Fruit fly (Drosophila melanogaster) whole organism, embryonic: ENCODE measurements around the gene CG13313.

Experiments used
- Atf6 ChIP-seq: fragments of 200-800 bp; sonication (Bioruptor generic); IDR thresholded peaks from 2 replicates; pipeline ENCODE4 v1.3.6; 2022; ENCODE audit warnings: missing biosample characterization, missing genetic modification characterization
- Bgb ChIP-seq: fragments of 200-800 bp; sonication (Bioruptor generic); IDR thresholded peaks from 2 replicates; pipeline ENCODE4 v1.3.6; 2022; ENCODE audit warnings: missing biosample characterization, missing genetic modification characterization; ENCODE audit not compliant: partially characterized antibody
- CG14014 ChIP-seq: fragments of 200-800 bp; sonication (Bioruptor generic); IDR thresholded peaks from 2 replicates; pipeline ENCODE4 v1.3.6; 2022; ENCODE audit warnings: missing biosample characterization, missing genetic modification characterization
- CG17829 ChIP-seq: fragments of 200-800 bp; optimal IDR thresholded peaks from 2 replicates; lab custom pipeline; 2019; ENCODE audit warnings: missing biosample characterization, mild to moderate bottlenecking, missing genetic modification characterization, moderate library complexity
- CG1832 ChIP-seq: fragments of 200-800 bp; sonication (Bioruptor generic); optimal IDR thresholded peaks from 2 replicates; lab custom pipeline; 2017; ENCODE audit warnings: missing biosample characterization, mild to moderate bottlenecking, missing genetic modification characterization, inconsistent platforms
- CG2678 ChIP-seq: fragments of 200-800 bp; sonication (Bioruptor generic); optimal IDR thresholded peaks from 3 replicates; lab custom pipeline; 2019; ENCODE audit warnings: missing biosample characterization, mild to moderate bottlenecking, missing genetic modification characterization, moderate library complexity
- CG34422 ChIP-seq: fragments of 200-800 bp; sonication (Bioruptor generic); IDR thresholded peaks from 3 replicates; pipeline ENCODE4 v1.3.6; 2022; ENCODE audit warnings: missing biosample characterization, missing genetic modification characterization
- CG3838 ChIP-seq: fragments of 200-800 bp; sonication (Bioruptor generic); optimal IDR thresholded peaks from 3 replicates; lab custom pipeline; 2016; ENCODE audit warnings: missing biosample characterization, missing genetic modification characterization
- CG42726 ChIP-seq: fragments of 200-800 bp; sonication (Bioruptor generic); IDR thresholded peaks from 2 replicates; pipeline ENCODE4 v1.3.6; 2022; ENCODE audit warnings: missing biosample characterization, missing genetic modification characterization; ENCODE audit not compliant: partially characterized antibody
- CG6175 ChIP-seq: fragments of 200-800 bp; sonication (Bioruptor generic); IDR thresholded peaks from 3 replicates; pipeline ENCODE4 v1.3.6; 2022; ENCODE audit warnings: missing biosample characterization, missing genetic modification characterization
- CG9727 ChIP-seq: fragments of 200-800 bp; sonication (Bioruptor generic); optimal IDR thresholded peaks from 3 replicates; lab custom pipeline; 2017; ENCODE audit warnings: missing biosample characterization, mild to moderate bottlenecking, missing genetic modification characterization
- Eip74EF ChIP-seq, 2 experiments: fragments of 200-800 bp in 1 of 2; fragments of >200 bp in 1 of 2; sonication (Bioruptor generic) in 1 of 2; optimal IDR thresholded peaks; 2 replicates each; lab custom pipeline; 2017 to 2019; ENCODE audit warnings: missing biosample characterization in 2 of 2, missing genetic modification characterization in 2 of 2, mild to moderate bottlenecking in 1 of 2, moderate library complexity in 1 of 2
- MTF-1 ChIP-seq: fragments of 200-800 bp; sonication (Bioruptor generic); optimal IDR thresholded peaks from 2 replicates; lab custom pipeline; 2018; ENCODE audit warnings: missing biosample characterization, mild to moderate bottlenecking, missing genetic modification characterization, borderline replicate concordance
- Nf-YA ChIP-seq: fragments of 200-800 bp; sonication (Bioruptor generic); IDR thresholded peaks from 2 replicates; pipeline ENCODE4 v1.3.6; 2022; ENCODE audit warnings: missing biosample characterization, missing genetic modification characterization
- Trl ChIP-seq, 3 experiments: fragments of >200 bp in 2 of 3; fragments of 200-800 bp in 1 of 3; sonication (Bioruptor generic) in 1 of 3; optimal IDR thresholded peaks; 2 replicates in 1 of 3; 3 replicates in 2 of 3; lab custom pipeline; 2016 to 2017; ENCODE audit warnings: missing biosample characterization in 1 of 3, missing genetic modification characterization in 1 of 3
- amos ChIP-seq: fragments of 200-800 bp; sonication (Bioruptor generic); IDR thresholded peaks from 2 replicates; pipeline ENCODE4 v1.3.6; 2022; ENCODE audit warnings: missing biosample characterization, missing genetic modification characterization; ENCODE audit not compliant: partially characterized antibody
- ato ChIP-seq: fragments of 200-800 bp; sonication (Bioruptor generic); IDR thresholded peaks from 2 replicates; pipeline ENCODE4 v1.3.6; 2022; ENCODE audit warnings: missing biosample characterization, missing genetic modification characterization; ENCODE audit not compliant: partially characterized antibody
- gce ChIP-seq: fragments of 200-800 bp; sonication (Bioruptor generic); IDR thresholded peaks from 3 replicates; pipeline ENCODE4 v1.3.6; 2022; ENCODE audit warnings: missing biosample characterization, missing genetic modification characterization
- kah ChIP-seq: fragments of 200-800 bp; sonication (Bioruptor generic); optimal IDR thresholded peaks from 2 replicates; lab custom pipeline; 2018; ENCODE audit warnings: missing biosample characterization, mild to moderate bottlenecking, missing genetic modification characterization
- pb ChIP-seq: fragments of 200-800 bp; sonication (Bioruptor generic); optimal IDR thresholded peaks from 3 replicates; lab custom pipeline; 2016; ENCODE audit warnings: missing biosample characterization, missing genetic modification characterization
- pnt ChIP-seq: fragments of 200-800 bp; sonication (Bioruptor generic); optimal IDR thresholded peaks from 3 replicates; lab custom pipeline; 2016; ENCODE audit warnings: missing biosample characterization, missing genetic modification characterization
- sens ChIP-seq: fragments of 200-800 bp; sonication (Bioruptor generic); peaks from one replicate; lab custom pipeline; 2016; ENCODE audit warnings: missing biosample characterization, missing genetic modification characterization
- sr ChIP-seq: fragments of 200-800 bp; sonication (Bioruptor generic); IDR thresholded peaks from 3 replicates; pipeline ENCODE4 v1.3.6; 2022; ENCODE audit warnings: missing biosample characterization, missing genetic modification characterization

The CG13313 gene

dm6 chr3L:9004788-9005246, 46.2 kb downstream of the CG13313 start, which contains the start of gene Doc3 (continued):
- TF ChIP-seq CG42726 (GFP tag; lab: Robert Waterston, UW) (no peak), amos (GFP tag; lab: Robert Waterston, UW) (0 out of 2 replicates have a peak, but pooled peaks have one; percentile 7), sens (GFP tag; lab: Kevin White, UChicago) (peak; percentile 69), CG3838 (GFP tag; lab: Kevin White, UChicago) (no peak), Trl (optimal IDR thresholded peaks at IDR 0.05; lab: Kevin White, UChicago) (peak; percentile 49 to 60), Trl (GFP tag; optimal IDR thresholded peaks at IDR 0.05; lab: Kevin White, UChicago) (no peak), Nf-YA (GFP tag; lab: Robert Waterston, UW) (peak; percentile 98), CG6175 (GFP tag; lab: Robert Waterston, UW) (peak; percentile 67; the same call in 1 of the 3 replicates), CG17829 (tag; lab: Kevin White, UChicago) (peak; percentile 68), CG9727 (GFP tag; lab: Kevin White, UChicago) (no peak), pb (GFP tag; lab: Kevin White, UChicago) (no peak), CG2678 (no peak), CG34422 (no peak), Atf6 (GFP tag; lab: Robert Waterston, UW) (no peak), Bgb (peak; percentile 32; the same call in 1 of the 2 replicates), ato (GFP tag; lab: Robert Waterston, UW) (no peak), pnt (GFP tag; lab: Kevin White, UChicago) (no peak), kah (GFP tag; lab: Kevin White, UChicago) (peak; percentile 28), MTF-1 (GFP tag; lab: Kevin White, UChicago) (no peak), sr (GFP tag; lab: Robert Waterston, UW) (peak; percentile 65; the same call in 1 of the 3 replicates), CG14014 (GFP tag; lab: Robert Waterston, UW) (no peak), CG1832 (GFP tag; lab: Kevin White, UChicago) (peak; percentile 92), Eip74EF (GFP tag; optimal IDR thresholded peaks at IDR 0.05; lab: Kevin White, UChicago) (no peak)
- TF ChIP-seq, all 482 proteins: peak for 60

dm6 chr3L:9009738-9010137, 51.1 kb downstream of the CG13313 start, which contains the start of gene CG5194:
Gene CG5194, minus strand, starts transcription at chr3L:9009838.
- no peak for TF ChIP-seq gce (GFP tag; lab: Robert Waterston, UW)
- TF ChIP-seq, all 482 proteins: peak for 0
